Comparison of ENCODE assay signal across 1 fruit fly cellular context in genomic region chr3L:20405971-20406948, dm6.
TF ChIP-seq lines count a peak whose summit lies in the region.

No protein-coding gene starts in this region.

TF ChIP-seq in whole organism, embryonic, 481 proteins besides CTCF, POLR2A, EP300 and RAD21 (continued from another document and continues in another):
- no peak for TF ChIP-seq nerfin-1 (tag; optimal IDR thresholded peaks at IDR 0.05; lab: Kevin White, UChicago)
- no peak for TF ChIP-seq CG9876 (GFP tag; optimal IDR thresholded peaks at IDR 0.05; lab: Kevin White, UChicago)
- TF ChIP-seq CrebB (tag; optimal IDR thresholded peaks at IDR 0.05; lab: Kevin White, UChicago): peak; percentile 60
- TF ChIP-seq CG15601 (tag; optimal IDR thresholded peaks at IDR 0.05; lab: Kevin White, UChicago): peak; percentile 29
- no peak for TF ChIP-seq CG13775 (GFP tag; optimal IDR thresholded peaks at IDR 0.05; lab: Kevin White, UChicago)
- TF ChIP-seq psq (GFP tag; optimal IDR thresholded peaks at IDR 0.05; lab: Kevin White, UChicago): no peak
- no peak for TF ChIP-seq row (GFP tag; IDR thresholded peaks at IDR 0.05; lab: Robert Waterston, UW)
- TF ChIP-seq CG5953 (GFP tag; IDR thresholded peaks at IDR 0.05; lab: Robert Waterston, UW): no peak
- TF ChIP-seq lilli (GFP tag; optimal IDR thresholded peaks at IDR 0.05; lab: Kevin White, UChicago): no peak
- TF ChIP-seq pita (GFP tag; optimal IDR thresholded peaks at IDR 0.05; lab: Kevin White, UChicago): no peak
- TF ChIP-seq CG15269 (tag; optimal IDR thresholded peaks at IDR 0.05; lab: Kevin White, UChicago): peak; percentile 25
- peak; percentile 37 for TF ChIP-seq CG12219 (GFP tag; optimal IDR thresholded peaks at IDR 0.05; lab: Kevin White, UChicago)
- no peak for TF ChIP-seq Pdp1 (GFP tag; optimal IDR thresholded peaks at IDR 0.05; lab: Kevin White, UChicago)
- no peak for TF ChIP-seq MBD-R2 (GFP tag; IDR thresholded peaks at IDR 0.05; lab: Robert Waterston, UW)
- TF ChIP-seq CG7556 (GFP tag; optimal IDR thresholded peaks at IDR 0.05; lab: Kevin White, UChicago): no peak
- no peak for TF ChIP-seq CG11696 (GFP tag; IDR thresholded peaks at IDR 0.05; lab: Robert Waterston, UW)
- no peak for TF ChIP-seq ERR (GFP tag; optimal IDR thresholded peaks at IDR 0.05; lab: Kevin White, UChicago)
- no peak for TF ChIP-seq Ets97D (GFP tag; optimal IDR thresholded peaks at IDR 0.05; lab: Kevin White, UChicago)
- TF ChIP-seq CG16815 (GFP tag; optimal IDR thresholded peaks at IDR 0.05; lab: Kevin White, UChicago): no peak
- peak; percentile 36 for TF ChIP-seq schlank (tag; optimal IDR thresholded peaks at IDR 0.05; lab: Kevin White, UChicago)
- TF ChIP-seq Dp (GFP tag; optimal IDR thresholded peaks at IDR 0.05; lab: Kevin White, UChicago): no peak
- no peak for TF ChIP-seq cato (GFP tag; optimal IDR thresholded peaks at IDR 0.05; lab: Kevin White, UChicago; ENCODE audit: borderline replicate concordance)
- TF ChIP-seq CG8281 (tag; optimal IDR thresholded peaks at IDR 0.05; lab: Kevin White, UChicago): peak; percentile 68
- no peak for TF ChIP-seq vfl (GFP tag; optimal IDR thresholded peaks at IDR 0.05; lab: Kevin White, UChicago)
- no peak for TF ChIP-seq CG18619 (GFP tag; optimal IDR thresholded peaks at IDR 0.05; lab: Kevin White, UChicago)
- peak; percentile 88 for TF ChIP-seq CG7745 (tag; optimal IDR thresholded peaks at IDR 0.05; lab: Kevin White, UChicago)
- peak; percentile 24 for TF ChIP-seq Fer3 (tag; optimal IDR thresholded peaks at IDR 0.05; lab: Kevin White, UChicago)
- TF ChIP-seq Bdp1 (GFP tag; optimal IDR thresholded peaks at IDR 0.05; lab: Kevin White, UChicago): no peak
- no peak for TF ChIP-seq HLH3B (GFP tag; IDR thresholded peaks at IDR 0.05; lab: Robert Waterston, UW)
- TF ChIP-seq Blimp-1 (GFP tag; optimal IDR thresholded peaks at IDR 0.05; lab: Kevin White, UChicago): peak; percentile 31
- TF ChIP-seq sc (optimal IDR thresholded peaks at IDR 0.05; lab: Kevin White, UChicago): no peak
- TF ChIP-seq sc (GFP tag; optimal IDR thresholded peaks at IDR 0.05; lab: Kevin White, UChicago): no peak
- no peak for TF ChIP-seq Abd-B (GFP tag; optimal IDR thresholded peaks at IDR 0.05; lab: Kevin White, UChicago)
- TF ChIP-seq CG10565 (GFP tag; optimal IDR thresholded peaks at IDR 0.05; lab: Kevin White, UChicago): no peak
- no peak for TF ChIP-seq Atf-2 (GFP tag; optimal IDR thresholded peaks at IDR 0.05; lab: Kevin White, UChicago)
- TF ChIP-seq CG6813 (GFP tag; optimal IDR thresholded peaks at IDR 0.05; lab: Kevin White, UChicago): peak; percentile 56
- TF ChIP-seq CG7357 (GFP tag; IDR thresholded peaks at IDR 0.05; lab: Robert Waterston, UW): no peak
- TF ChIP-seq Lpt (GFP tag; optimal IDR thresholded peaks at IDR 0.05; lab: Kevin White, UChicago): no peak
- no peak for TF ChIP-seq sd (tag; optimal IDR thresholded peaks at IDR 0.05; lab: Kevin White, UChicago)
- TF ChIP-seq Max (GFP tag; optimal IDR thresholded peaks at IDR 0.05; lab: Kevin White, UChicago): no peak
- no peak for TF ChIP-seq Ravus (GFP tag; IDR thresholded peaks at IDR 0.05; lab: Robert Waterston, UW)
- no peak for TF ChIP-seq fu2 (GFP tag; optimal IDR thresholded peaks at IDR 0.05; lab: Kevin White, UChicago)
- TF ChIP-seq da (GFP tag; optimal IDR thresholded peaks at IDR 0.05; lab: Kevin White, UChicago): no peak
- no peak for TF ChIP-seq CG11456 (GFP tag; IDR thresholded peaks at IDR 0.05; lab: Robert Waterston, UW)
- TF ChIP-seq Side (GFP tag; optimal IDR thresholded peaks at IDR 0.05; lab: Kevin White, UChicago): no peak
- TF ChIP-seq onecut (GFP tag; IDR thresholded peaks at IDR 0.05; lab: Robert Waterston, UW): no peak
- TF ChIP-seq CG18764 (GFP tag; optimal IDR thresholded peaks at IDR 0.05; lab: Kevin White, UChicago): no peak
- TF ChIP-seq Hmx (GFP tag; optimal IDR thresholded peaks at IDR 0.05; lab: Kevin White, UChicago): no peak
- no peak for TF ChIP-seq CG10147 (GFP tag; optimal IDR thresholded peaks at IDR 0.05; lab: Kevin White, UChicago)
- TF ChIP-seq salm (tag; optimal IDR thresholded peaks at IDR 0.05; lab: Kevin White, UChicago): peak; percentile 67
- no peak for TF ChIP-seq luna (GFP tag; optimal IDR thresholded peaks at IDR 0.05; lab: Kevin White, UChicago)
- TF ChIP-seq sisA (GFP tag; IDR thresholded peaks at IDR 0.05; lab: Robert Waterston, UW): no peak
- no peak for TF ChIP-seq tx (GFP tag; optimal IDR thresholded peaks at IDR 0.05; lab: Kevin White, UChicago)
- TF ChIP-seq CG9215 (GFP tag; IDR thresholded peaks at IDR 0.05; lab: Robert Waterston, UW): no peak
- no peak for TF ChIP-seq Ets65A (GFP tag; lab: Kevin White, UChicago)
- no peak for TF ChIP-seq CG10543 (GFP tag; optimal IDR thresholded peaks at IDR 0.05; lab: Kevin White, UChicago)
- TF ChIP-seq HLH54F (GFP tag; optimal IDR thresholded peaks at IDR 0.05; lab: Kevin White, UChicago): no peak
- TF ChIP-seq Taf1 (GFP tag; IDR thresholded peaks at IDR 0.05; lab: Robert Waterston, UW): no peak
- TF ChIP-seq jumu (GFP tag; optimal IDR thresholded peaks at IDR 0.05; lab: Kevin White, UChicago): no peak
- TF ChIP-seq unc-4 (GFP tag; IDR thresholded peaks at IDR 0.05; lab: Robert Waterston, UW; ENCODE audit: partially characterized antibody): no peak
- TF ChIP-seq CG7271 (tag; optimal IDR thresholded peaks at IDR 0.05; lab: Kevin White, UChicago): no peak
- TF ChIP-seq gce (GFP tag; IDR thresholded peaks at IDR 0.05; lab: Robert Waterston, UW): no peak
- TF ChIP-seq CG15479 (GFP tag; optimal IDR thresholded peaks at IDR 0.05; lab: Kevin White, UChicago): no peak
- no peak for TF ChIP-seq D19A (tag; optimal IDR thresholded peaks at IDR 0.05; lab: Kevin White, UChicago)
- TF ChIP-seq shn (GFP tag; optimal IDR thresholded peaks at IDR 0.05; lab: Kevin White, UChicago): no peak
- no peak for TF ChIP-seq oc (tag; optimal IDR thresholded peaks at IDR 0.05; lab: Kevin White, UChicago)
- no peak for TF ChIP-seq CG10366 (GFP tag; IDR thresholded peaks at IDR 0.05; lab: Robert Waterston, UW)
- no peak for TF ChIP-seq hb (GFP tag; IDR thresholded peaks at IDR 0.05; lab: Robert Waterston, UW; ENCODE audit: partially characterized antibody)
- TF ChIP-seq CG17359 (tag; optimal IDR thresholded peaks at IDR 0.05; lab: Kevin White, UChicago): no peak
- TF ChIP-seq HLH4C (GFP tag; IDR thresholded peaks at IDR 0.05; lab: Robert Waterston, UW; ENCODE audit: partially characterized antibody): no peak
- TF ChIP-seq CG16863 (GFP tag; optimal IDR thresholded peaks at IDR 0.05; lab: Kevin White, UChicago): no peak
- peak; percentile 45 for TF ChIP-seq unpg (GFP tag; optimal IDR thresholded peaks at IDR 0.05; lab: Kevin White, UChicago)
- no peak for TF ChIP-seq insv (GFP tag; optimal IDR thresholded peaks at IDR 0.05; lab: Kevin White, UChicago)
- TF ChIP-seq HHEX (GFP tag; optimal IDR thresholded peaks at IDR 0.05; lab: Kevin White, UChicago): no peak
- TF ChIP-seq CG12744 (GFP tag; optimal IDR thresholded peaks at IDR 0.05; lab: Kevin White, UChicago): peak; percentile 25
- TF ChIP-seq CG10321 (GFP tag; IDR thresholded peaks at IDR 0.05; lab: Robert Waterston, UW): no peak
- TF ChIP-seq nerfin-2 (GFP tag; IDR thresholded peaks at IDR 0.05; lab: Robert Waterston, UW; ENCODE audit: partially characterized antibody): no peak
- TF ChIP-seq CG15696 (tag; optimal IDR thresholded peaks at IDR 0.05; lab: Kevin White, UChicago): peak; percentile 11
- TF ChIP-seq CG14667 (GFP tag; IDR thresholded peaks at IDR 0.05; lab: Robert Waterston, UW): no peak
- no peak for TF ChIP-seq CG32772 (GFP tag; IDR thresholded peaks at IDR 0.05; lab: Robert Waterston, UW)
- no peak for TF ChIP-seq ken (GFP tag; IDR thresholded peaks at IDR 0.05; lab: Robert Waterston, UW)
- TF ChIP-seq Hsf (GFP tag; optimal IDR thresholded peaks at IDR 0.05; lab: Kevin White, UChicago): no peak
- no peak for TF ChIP-seq Optix (GFP tag; IDR thresholded peaks at IDR 0.05; lab: Robert Waterston, UW)
- TF ChIP-seq sob (GFP tag; IDR thresholded peaks at IDR 0.05; lab: Robert Waterston, UW): no peak
- peak; percentile 3 for TF ChIP-seq CG11504 (tag; optimal IDR thresholded peaks at IDR 0.05; lab: Kevin White, UChicago)
- peak; percentile 43 for TF ChIP-seq CG3281 (GFP tag; optimal IDR thresholded peaks at IDR 0.05; lab: Kevin White, UChicago)
- TF ChIP-seq BEAF-32 (GFP tag; optimal IDR thresholded peaks at IDR 0.05; lab: Kevin White, UChicago): no peak
- TF ChIP-seq cwo (GFP tag; optimal IDR thresholded peaks at IDR 0.05; lab: Kevin White, UChicago): no peak
- no peak for TF ChIP-seq CG10979 (tag; optimal IDR thresholded peaks at IDR 0.05; lab: Kevin White, UChicago)
- TF ChIP-seq mam (GFP tag; optimal IDR thresholded peaks at IDR 0.05; lab: Kevin White, UChicago): no peak
- no peak for TF ChIP-seq ham (GFP tag; IDR thresholded peaks at IDR 0.05; lab: Robert Waterston, UW)
- TF ChIP-seq klu (GFP tag; IDR thresholded peaks at IDR 0.05; lab: Robert Waterston, UW): no peak
- no peak for TF ChIP-seq pnt (GFP tag; optimal IDR thresholded peaks at IDR 0.05; lab: Kevin White, UChicago)
- TF ChIP-seq scrt (GFP tag; optimal IDR thresholded peaks at IDR 0.05; lab: Kevin White, UChicago): peak; percentile 31
- no peak for TF ChIP-seq CG4424 (GFP tag; optimal IDR thresholded peaks at IDR 0.05; lab: Kevin White, UChicago)
- no peak for TF ChIP-seq Spps (tag; optimal IDR thresholded peaks at IDR 0.05; lab: Kevin White, UChicago)
- no peak for TF ChIP-seq ind (GFP tag; optimal IDR thresholded peaks at IDR 0.05; lab: Kevin White, UChicago)
- TF ChIP-seq vnd (GFP tag; IDR thresholded peaks at IDR 0.05; lab: Robert Waterston, UW; ENCODE audit: partially characterized antibody): no peak
- TF ChIP-seq CG10274 (GFP tag; optimal IDR thresholded peaks at IDR 0.05; lab: Kevin White, UChicago): no peak
- peak; percentile 30 for TF ChIP-seq MTF-1 (GFP tag; optimal IDR thresholded peaks at IDR 0.05; lab: Kevin White, UChicago; ENCODE audit: borderline replicate concordance)
- no peak for TF ChIP-seq so (GFP tag; IDR thresholded peaks at IDR 0.05; lab: Robert Waterston, UW)
- no peak for TF ChIP-seq Deaf1 (tag; optimal IDR thresholded peaks at IDR 0.05; lab: Kevin White, UChicago)
- TF ChIP-seq peb (GFP tag; IDR thresholded peaks at IDR 0.05; lab: Robert Waterston, UW): no peak
- no peak for TF ChIP-seq Bgb (GFP tag; IDR thresholded peaks at IDR 0.05; lab: Robert Waterston, UW; ENCODE audit: partially characterized antibody)
- no peak for TF ChIP-seq cg (GFP tag; optimal IDR thresholded peaks at IDR 0.05; lab: Kevin White, UChicago)
- no peak for TF ChIP-seq btn (GFP tag; optimal IDR thresholded peaks at IDR 0.05; lab: Kevin White, UChicago)
- TF ChIP-seq CG2199 (GFP tag; IDR thresholded peaks at IDR 0.05; lab: Robert Waterston, UW): peak; percentile 83; the same call in 2 of the 3 replicates
- no peak for TF ChIP-seq CG18476 (GFP tag; optimal IDR thresholded peaks at IDR 0.05; lab: Kevin White, UChicago)
- TF ChIP-seq Gug (GFP tag; IDR thresholded peaks at IDR 0.05; lab: Robert Waterston, UW): no peak
- TF ChIP-seq CG11723 (GFP tag; optimal IDR thresholded peaks at IDR 0.05; lab: Kevin White, UChicago): no peak
- no peak for TF ChIP-seq NC2α (GFP tag; optimal IDR thresholded peaks at IDR 0.05; lab: Kevin White, UChicago)
- peak; percentile 24 for TF ChIP-seq gcm (GFP tag; optimal IDR thresholded peaks at IDR 0.05; lab: Kevin White, UChicago)
- TF ChIP-seq dati (GFP tag; IDR thresholded peaks at IDR 0.05; lab: Robert Waterston, UW): no peak
- TF ChIP-seq crc (GFP tag; optimal IDR thresholded peaks at IDR 0.05; lab: Kevin White, UChicago): no peak
- no peak for TF ChIP-seq dan (GFP tag; IDR thresholded peaks at IDR 0.05; lab: Robert Waterston, UW)
- TF ChIP-seq ap (GFP tag; IDR thresholded peaks at IDR 0.05; lab: Robert Waterston, UW): no peak
- no peak for TF ChIP-seq CG10959 (GFP tag; IDR thresholded peaks at IDR 0.05; lab: Robert Waterston, UW)
- no peak for TF ChIP-seq GATAe (GFP tag; conservative IDR thresholded peaks at IDR 0.05; lab: Robert Waterston, UW)
- TF ChIP-seq CG1647 (GFP tag; optimal IDR thresholded peaks at IDR 0.05; lab: Kevin White, UChicago): no peak
- TF ChIP-seq CG9932 (GFP tag; IDR thresholded peaks at IDR 0.05; lab: Robert Waterston, UW): no peak
- TF ChIP-seq CG7839 (tag; optimal IDR thresholded peaks at IDR 0.05; lab: Kevin White, UChicago): no peak
- no peak for TF ChIP-seq Sox102F (GFP tag; optimal IDR thresholded peaks at IDR 0.05; lab: Kevin White, UChicago)
- TF ChIP-seq ash1 (GFP tag; optimal IDR thresholded peaks at IDR 0.05; lab: Kevin White, UChicago): no peak
- TF ChIP-seq CG3995 (GFP tag; optimal IDR thresholded peaks at IDR 0.05; lab: Kevin White, UChicago): no peak
- TF ChIP-seq CG2875 (GFP tag; optimal IDR thresholded peaks at IDR 0.05; lab: Kevin White, UChicago): peak; percentile 22
- TF ChIP-seq CG11093 (GFP tag; IDR thresholded peaks at IDR 0.05; lab: Robert Waterston, UW): no peak
- TF ChIP-seq CG7372 (GFP tag; IDR thresholded peaks at IDR 0.05; lab: Robert Waterston, UW): no peak
- no peak for TF ChIP-seq CG17186 (GFP tag; optimal IDR thresholded peaks at IDR 0.05; lab: Kevin White, UChicago)
- TF ChIP-seq CG9727 (GFP tag; optimal IDR thresholded peaks at IDR 0.05; lab: Kevin White, UChicago): no peak
- TF ChIP-seq pan (optimal IDR thresholded peaks at IDR 0.05; lab: Kevin White, UChicago): no peak
- TF ChIP-seq pan (GFP tag; optimal IDR thresholded peaks at IDR 0.05 in 1 of 2, IDR thresholded peaks at IDR 0.05 in 1 of 2): no peak
- no peak for TF ChIP-seq CG4360 (GFP tag; IDR thresholded peaks at IDR 0.05; lab: Robert Waterston, UW)
- TF ChIP-seq Fer2 (tag; optimal IDR thresholded peaks at IDR 0.05; lab: Kevin White, UChicago): no peak
- TF ChIP-seq emc (GFP tag; optimal IDR thresholded peaks at IDR 0.05; lab: Kevin White, UChicago): no peak
- TF ChIP-seq CG5180 (GFP tag; optimal IDR thresholded peaks at IDR 0.05; lab: Kevin White, UChicago): peak; percentile 5
- no peak for TF ChIP-seq Adf1 (GFP tag; IDR thresholded peaks at IDR 0.05; lab: Robert Waterston, UW)
- TF ChIP-seq pum (GFP tag; optimal IDR thresholded peaks at IDR 0.05; lab: Kevin White, UChicago): no peak
- peak; percentile 79 for TF ChIP-seq grn (GFP tag; optimal IDR thresholded peaks at IDR 0.05; lab: Kevin White, UChicago)
- TF ChIP-seq Camta (GFP tag; optimal IDR thresholded peaks at IDR 0.05; lab: Kevin White, UChicago): no peak
- TF ChIP-seq odd (GFP tag; optimal IDR thresholded peaks at IDR 0.05; lab: Kevin White, UChicago): peak; percentile 27
- no peak for TF ChIP-seq HmgD (GFP tag; optimal IDR thresholded peaks at IDR 0.05; lab: Kevin White, UChicago)
